Fruit fly (Drosophila melanogaster) whole organism, adult: ENCODE data around the gene Ace.

ENCODE experiments used
- CG11617 ChIP-seq: fragments of 200-800 bp; sonication (Bioruptor generic); optimal IDR thresholded peaks from 2 replicates; lab custom pipeline; 2017; ENCODE audit warnings: mild to moderate bottlenecking, missing biosample characterization, missing genetic modification reagents, missing genetic modification characterization
- CG1620 ChIP-seq: fragments of 200-800 bp; sonication (Bioruptor generic); optimal IDR thresholded peaks from 2 replicates; lab custom pipeline; 2016; ENCODE audit warnings: missing biosample characterization, missing genetic modification characterization
- CG7045 ChIP-seq: fragments of 200-800 bp; sonication (Bioruptor generic); optimal IDR thresholded peaks from 2 replicates; lab custom pipeline; 2017; ENCODE audit warnings: missing biosample characterization, mild to moderate bottlenecking, missing genetic modification characterization
- CG7101 ChIP-seq: fragments of 200-800 bp; sonication (Bioruptor generic); optimal IDR thresholded peaks from 2 replicates; lab custom pipeline; 2018; ENCODE audit warnings: missing biosample characterization, mild to moderate bottlenecking, missing genetic modification characterization, moderate library complexity
- Crg-1 ChIP-seq: fragments of 200-800 bp; sonication (Bioruptor generic); optimal IDR thresholded peaks from 2 replicates; lab custom pipeline; 2016; ENCODE audit warnings: missing biosample characterization, missing genetic modification characterization
- Mnt ChIP-seq: fragments of 200-800 bp; sonication (Bioruptor generic); optimal IDR thresholded peaks from 2 replicates; lab custom pipeline; 2016; ENCODE audit warnings: missing biosample characterization, mild to moderate bottlenecking, missing genetic modification characterization
- bab1 ChIP-seq: fragments of 200-800 bp; sonication (Bioruptor generic); optimal IDR thresholded peaks from 3 replicates; lab custom pipeline; 2019; ENCODE audit warnings: missing biosample characterization, mild to moderate bottlenecking, missing genetic modification characterization, moderate library complexity
- cnc ChIP-seq, 2 experiments: fragments of >200 bp; optimal IDR thresholded peaks; 2 replicates each; lab custom pipeline; 2017
- kay ChIP-seq: fragments of 200-800 bp; sonication (Bioruptor generic); peaks from one replicate; lab custom pipeline; 2016; ENCODE audit warnings: missing biosample characterization, missing genetic modification characterization, borderline replicate concordance
- tj ChIP-seq: fragments of 200-800 bp; sonication (Bioruptor generic); optimal IDR thresholded peaks from 3 replicates; lab custom pipeline; 2017; ENCODE audit warnings: missing biosample characterization, mild to moderate bottlenecking, missing genetic modification characterization, moderate library complexity

dm6 chr3R:13288763-13289312, 29.5 kb upstream of the Ace start, which contains the start of gene apn:
- TF ChIP-seq CG7045 (GFP tag; lab: Kevin White, UChicago) = no peak
- TF ChIP-seq tj (GFP tag; lab: Kevin White, UChicago) = no peak
- no peak for TF ChIP-seq CG11617
- no peak for TF ChIP-seq CG7101 (tag; lab: Kevin White, UChicago)
- TF ChIP-seq cnc (optimal IDR thresholded peaks at IDR 0.05; lab: Kevin White, UChicago) = no peak
- TF ChIP-seq bab1 (GFP tag; lab: Kevin White, UChicago) = no peak
- no peak for TF ChIP-seq kay (GFP tag; lab: Kevin White, UChicago)
- TF ChIP-seq Crg-1 = no peak
- TF ChIP-seq CG1620 (GFP tag; lab: Kevin White, UChicago) = no peak
- TF ChIP-seq Mnt (GFP tag; lab: Kevin White, UChicago) = no peak
